Fruit fly (Drosophila melanogaster) whole organism, wandering third instar larva: ENCODE measurements around the gene bumpel.

Experiments
- Abd-B ChIP-seq: fragments of >200 bp; optimal IDR thresholded peaks from 2 replicates; lab custom pipeline; 2017; ENCODE audit warnings: missing biosample characterization, missing genetic modification characterization
- CG32264 ChIP-seq: fragments of 200-800 bp; sonication (Bioruptor generic); optimal IDR thresholded peaks from 2 replicates; lab custom pipeline; 2016; ENCODE audit warnings: missing biosample characterization, missing genetic modification characterization
- CG9705 ChIP-seq: fragments of 200-800 bp; sonication (Bioruptor generic); optimal IDR thresholded peaks from 2 replicates; lab custom pipeline; 2018; ENCODE audit warnings: missing biosample characterization, mild to moderate bottlenecking, missing genetic modification characterization
- CrebA ChIP-seq: fragments of 200-800 bp; sonication (Bioruptor generic); optimal IDR thresholded peaks from 2 replicates; lab custom pipeline; 2016; ENCODE audit warnings: missing biosample characterization, mild to moderate bottlenecking, missing genetic modification characterization, borderline replicate concordance
- Dfd ChIP-seq: fragments of >200 bp; optimal IDR thresholded peaks from 2 replicates; lab custom pipeline; 2017; ENCODE audit warnings: missing biosample characterization, missing genetic modification characterization
- Dif ChIP-seq: fragments of 200-275, 200-300 bp; sonication (Bioruptor generic); optimal IDR thresholded peaks from 2 replicates; lab custom pipeline; 2018; ENCODE audit warnings: missing biosample characterization, missing genetic modification characterization; ENCODE audit not compliant: partially characterized antibody
- GATAd ChIP-seq: sonication (Bioruptor generic); optimal IDR thresholded peaks from 2 replicates; lab custom pipeline; 2016; ENCODE audit warnings: missing biosample characterization, missing genetic modification characterization
- HLH106 ChIP-seq: fragments of 200-800 bp; optimal IDR thresholded peaks from 3 replicates; lab custom pipeline; 2019; ENCODE audit warnings: missing biosample characterization, mild to moderate bottlenecking, missing genetic modification characterization, moderate library complexity
- Hnf4 ChIP-seq: fragments of 200-800 bp; sonication (Bioruptor generic); optimal IDR thresholded peaks from 2 replicates; lab custom pipeline; 2016; ENCODE audit warnings: missing biosample characterization, mild to moderate bottlenecking, missing genetic modification characterization
- Hr78 ChIP-seq: fragments of >200 bp; optimal IDR thresholded peaks from 2 replicates; lab custom pipeline; 2017; ENCODE audit warnings: missing biosample characterization, missing genetic modification characterization
- Hr83 ChIP-seq: fragments of 200-300 bp; sonication (Bioruptor generic); optimal IDR thresholded peaks from 2 replicates; lab custom pipeline; 2016; ENCODE audit warnings: missing biosample characterization, mild to moderate bottlenecking, missing genetic modification characterization, moderate library complexity; ENCODE audit not compliant: poor library complexity, severe bottlenecking
- Jra ChIP-seq: sonication (Bioruptor generic); optimal IDR thresholded peaks from 2 replicates; lab custom pipeline; 2016; ENCODE audit warnings: missing biosample characterization, missing genetic modification characterization
- Mio ChIP-seq: sonication (Bioruptor generic); optimal IDR thresholded peaks from 2 replicates; lab custom pipeline; 2016; ENCODE audit warnings: missing biosample characterization, missing genetic modification characterization
- Myc ChIP-seq: fragments of >200 bp; optimal IDR thresholded peaks from 2 replicates; lab custom pipeline; 2017
- N ChIP-seq: fragments of >200 bp; optimal IDR thresholded peaks from 2 replicates; lab custom pipeline; 2018; ENCODE audit warnings: missing biosample characterization, missing external identifiers, missing genetic modification characterization
- OdsH ChIP-seq: fragments of 200-800 bp; sonication (Bioruptor generic); optimal IDR thresholded peaks from 2 replicates; lab custom pipeline; 2016; ENCODE audit warnings: missing biosample characterization, mild to moderate bottlenecking, missing genetic modification characterization
- Rel ChIP-seq, 2 experiments: fragments of 200-800 bp; sonication (Bioruptor generic) in 1 of 2; optimal IDR thresholded peaks; 2 replicates in 1 of 2; 3 replicates in 1 of 2; lab custom pipeline; 2016 to 2019; ENCODE audit warnings: mild to moderate bottlenecking in 2 of 2, missing biosample characterization in 2 of 2, missing genetic modification characterization in 2 of 2, moderate library complexity in 1 of 2
- Sp1 ChIP-seq: fragments of 200-800 bp; sonication (Bioruptor generic); optimal IDR thresholded peaks from 3 replicates; lab custom pipeline; 2019; ENCODE audit warnings: missing biosample characterization, mild to moderate bottlenecking, missing genetic modification characterization, moderate library complexity
- Vsx2 ChIP-seq: fragments of 200-300, 225-300 bp; sonication (Bioruptor generic); optimal IDR thresholded peaks from 2 replicates; lab custom pipeline; 2018; ENCODE audit warnings: missing biosample characterization, missing genetic modification characterization; ENCODE audit not compliant: partially characterized antibody
- br ChIP-seq: fragments of 200-800 bp; sonication (Bioruptor generic); optimal IDR thresholded peaks from 2 replicates; lab custom pipeline; 2016; ENCODE audit warnings: missing biosample characterization, missing genetic modification characterization
- brk ChIP-seq: fragments of 200-800 bp; sonication (Bioruptor generic); optimal IDR thresholded peaks from 2 replicates; lab custom pipeline; 2016; ENCODE audit warnings: missing biosample characterization, mild to moderate bottlenecking, missing genetic modification characterization
- dl ChIP-seq, 2 experiments: fragments of 175-275, 200-275 bp in 1 of 2; fragments of 200-275 bp in 1 of 2; sonication (Bioruptor generic); optimal IDR thresholded peaks; lab custom pipeline; 2018; ENCODE audit warnings: mild to moderate bottlenecking in 2 of 2, missing biosample characterization in 2 of 2, missing genetic modification characterization in 2 of 2, moderate library complexity in 2 of 2; ENCODE audit not compliant: partially characterized antibody in 2 of 2, insufficient read depth in 1 of 2
- dmrt93B ChIP-seq: fragments of 200-800 bp; sonication (Bioruptor generic); optimal IDR thresholded peaks from 2 replicates; lab custom pipeline; 2018; ENCODE audit warnings: missing biosample characterization, mild to moderate bottlenecking, missing genetic modification characterization
- dsf ChIP-seq: sonication (Bioruptor generic); optimal IDR thresholded peaks from 2 replicates; lab custom pipeline; 2016; ENCODE audit warnings: missing biosample characterization, missing genetic modification characterization, borderline replicate concordance
- ey ChIP-seq: fragments of 200-800 bp; sonication (Bioruptor generic); optimal IDR thresholded peaks from 2 replicates; lab custom pipeline; 2016; ENCODE audit warnings: missing biosample characterization, missing genetic modification characterization
- foxo ChIP-seq, 2 experiments: fragments of 200-800 bp; sonication (Bioruptor generic); optimal IDR thresholded peaks; 2 replicates in 1 of 2; 3 replicates in 1 of 2; lab custom pipeline; 2016 to 2017; ENCODE audit warnings: missing biosample characterization in 2 of 2, missing genetic modification characterization in 2 of 2
- fru ChIP-seq: fragments of 200-800 bp; sonication (Bioruptor generic); optimal IDR thresholded peaks from 3 replicates; lab custom pipeline; 2016; ENCODE audit warnings: missing biosample characterization, mild to moderate bottlenecking, missing genetic modification characterization
- h ChIP-seq: fragments of 200-800 bp; sonication (Bioruptor generic); optimal IDR thresholded peaks from 3 replicates; lab custom pipeline; 2016; ENCODE audit warnings: missing biosample characterization, mild to moderate bottlenecking, missing genetic modification characterization
- jim ChIP-seq: fragments of 175-275, 200-325 bp; sonication (Bioruptor generic); optimal IDR thresholded peaks from 2 replicates; lab custom pipeline; 2016; ENCODE audit warnings: missing biosample characterization, mild to moderate bottlenecking, missing genetic modification characterization
- lola ChIP-seq: fragments of >200 bp; optimal IDR thresholded peaks from 2 replicates; lab custom pipeline; 2017; ENCODE audit warnings: missing biosample characterization, missing genetic modification characterization
- pan ChIP-seq: fragments of >200 bp; optimal IDR thresholded peaks from 2 replicates; lab custom pipeline; 2017
- psq ChIP-seq: fragments of 200-800 bp; sonication (Bioruptor generic); optimal IDR thresholded peaks from 3 replicates; lab custom pipeline; 2017; ENCODE audit warnings: missing biosample characterization, mild to moderate bottlenecking, missing genetic modification characterization, moderate library complexity
- rgr ChIP-seq: fragments of 200-800 bp; sonication (Bioruptor generic); optimal IDR thresholded peaks from 3 replicates; lab custom pipeline; 2016; ENCODE audit warnings: missing biosample characterization, mild to moderate bottlenecking, missing genetic modification characterization
- sage ChIP-seq: fragments of 200-800 bp; sonication (Bioruptor generic); optimal IDR thresholded peaks from 2 replicates; lab custom pipeline; 2016; ENCODE audit warnings: missing biosample characterization, mild to moderate bottlenecking, missing genetic modification characterization
- sv ChIP-seq: fragments of 200-800 bp; sonication (Bioruptor generic); optimal IDR thresholded peaks from 3 replicates; lab custom pipeline; 2016; ENCODE audit warnings: missing biosample characterization, missing genetic modification characterization
- tai ChIP-seq: sonication (Bioruptor generic); optimal IDR thresholded peaks from 2 replicates; lab custom pipeline; 2016; ENCODE audit warnings: missing biosample characterization, missing genetic modification characterization
- woc ChIP-seq: sonication (Bioruptor generic); optimal IDR thresholded peaks from 2 replicates; lab custom pipeline; 2016; ENCODE audit warnings: missing biosample characterization, mild to moderate bottlenecking, missing genetic modification characterization

The bumpel gene

dm6 chr3R:11458022-11458850 is 39.8 kb upstream of the bumpel start:
- TF ChIP-seq Dif (GFP tag; lab: Kevin White, UChicago): peak; percentile 25
- no peak for TF ChIP-seq brk (GFP tag; lab: Kevin White, UChicago)
- TF ChIP-seq ey (GFP tag; lab: Kevin White, UChicago): peak; percentile 15
- no peak for TF ChIP-seq tai (GFP tag; lab: Kevin White, UChicago)
- peak; percentile 61 for TF ChIP-seq fru (GFP tag; lab: Kevin White, UChicago)
- peak; percentile 33 for TF ChIP-seq rgr
- TF ChIP-seq Hr83 (GFP tag; lab: Kevin White, UChicago): no peak
- peak in 1 of 2 experiments; percentile 36 for TF ChIP-seq foxo (GFP tag; optimal IDR thresholded peaks at IDR 0.05; lab: Kevin White, UChicago)
- TF ChIP-seq dl (GFP tag; optimal IDR thresholded peaks at IDR 0.05; lab: Kevin White, UChicago; ENCODE audit: insufficient read depth in 1 of 2, partially characterized antibody in 2 of 2): peak in 1 of 2 experiments; percentile 17
- TF ChIP-seq Hnf4: peak; percentile 39
- peak; percentile 52 for TF ChIP-seq h (GFP tag; lab: Kevin White, UChicago)
- TF ChIP-seq N (GFP tag; lab: Kevin White, UChicago): no peak
- peak; percentile 22 for TF ChIP-seq HLH106 (tag; lab: Kevin White, UChicago)
- TF ChIP-seq OdsH (GFP tag; lab: Kevin White, UChicago): peak; percentile 8

- no peak for TF ChIP-seq dmrt93B
- TF ChIP-seq br (GFP tag; lab: Kevin White, UChicago): no peak
- no peak for TF ChIP-seq Hnf4
- no peak for TF ChIP-seq CrebA
- peak; percentile 48 for TF ChIP-seq jim (GFP tag; lab: Kevin White, UChicago)
- TF ChIP-seq psq (GFP tag; lab: Kevin White, UChicago): no peak
- no peak for TF ChIP-seq Mio
- TF ChIP-seq HLH106 (tag; lab: Kevin White, UChicago): no peak
- no peak for TF ChIP-seq dl (GFP tag; optimal IDR thresholded peaks at IDR 0.05; lab: Kevin White, UChicago; ENCODE audit: insufficient read depth in 1 of 2, partially characterized antibody in 2 of 2)
- TF ChIP-seq Vsx2: no peak
- no peak for TF ChIP-seq woc (GFP tag; lab: Kevin White, UChicago)
- no peak for TF ChIP-seq GATAd (GFP tag; lab: Kevin White, UChicago)
- TF ChIP-seq Rel (GFP tag; optimal IDR thresholded peaks at IDR 0.05; lab: Kevin White, UChicago): no peak
- TF ChIP-seq Rel (tag; optimal IDR thresholded peaks at IDR 0.05; lab: Kevin White, UChicago): peak; percentile 81
- no peak for TF ChIP-seq rgr
- TF ChIP-seq, all 38 proteins: peak for 2
Observed at dm6 chr3R:11457286-11457685, 38.8 kb upstream of the bumpel start.

DNA sequence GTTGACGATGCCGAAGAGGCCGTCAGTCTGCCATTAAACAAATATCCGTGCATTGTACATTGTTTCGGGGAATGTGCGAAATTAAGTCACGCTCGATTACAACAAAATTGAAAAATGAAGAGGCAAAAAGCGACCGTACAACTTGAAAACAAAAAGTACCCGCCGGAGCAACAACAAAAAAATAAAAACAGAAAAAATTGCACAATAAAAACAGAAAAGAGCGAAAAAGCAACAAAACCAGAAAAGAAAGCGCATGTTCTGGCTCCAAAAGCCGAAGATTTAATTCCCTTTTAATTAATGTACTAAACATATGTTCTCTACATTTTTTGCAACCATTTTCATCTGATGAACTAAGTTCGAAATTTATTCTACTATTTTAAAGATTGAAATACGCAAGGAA is 38.1 kb upstream of the bumpel start:
- TF ChIP-seq fru (GFP tag; lab: Kevin White, UChicago): no peak
- peak; percentile 1 for TF ChIP-seq dmrt93B
- TF ChIP-seq lola: no peak
- TF ChIP-seq Hnf4: no peak
- no peak for TF ChIP-seq Rel (GFP tag; optimal IDR thresholded peaks at IDR 0.05; lab: Kevin White, UChicago)
- TF ChIP-seq Rel (tag; optimal IDR thresholded peaks at IDR 0.05; lab: Kevin White, UChicago): peak; percentile 92
- no peak for TF ChIP-seq CG9705 (GFP tag; lab: Kevin White, UChicago)
- TF ChIP-seq dl (GFP tag; optimal IDR thresholded peaks at IDR 0.05; lab: Kevin White, UChicago; ENCODE audit: insufficient read depth in 1 of 2, partially characterized antibody in 2 of 2): no peak
- no peak for TF ChIP-seq tai (GFP tag; lab: Kevin White, UChicago)
- no peak for TF ChIP-seq Myc (lab: Kevin White, UChicago)
- TF ChIP-seq OdsH (GFP tag; lab: Kevin White, UChicago): no peak
- no peak for TF ChIP-seq psq (GFP tag; lab: Kevin White, UChicago)
- TF ChIP-seq Hr78 (GFP tag; lab: Kevin White, UChicago): no peak
- no peak for TF ChIP-seq br (GFP tag; lab: Kevin White, UChicago)
- TF ChIP-seq rgr: no peak
- no peak for TF ChIP-seq Hr83 (GFP tag; lab: Kevin White, UChicago)
- TF ChIP-seq ey (GFP tag; lab: Kevin White, UChicago): no peak
- TF ChIP-seq Mio: no peak
- TF ChIP-seq h (GFP tag; lab: Kevin White, UChicago): no peak
- TF ChIP-seq CG32264 (GFP tag; lab: Kevin White, UChicago): no peak
- no peak for TF ChIP-seq CrebA
- no peak for TF ChIP-seq pan (lab: Kevin White, UChicago)
- no peak for TF ChIP-seq Dfd (GFP tag; lab: Kevin White, UChicago)
- no peak for TF ChIP-seq Vsx2
- TF ChIP-seq sv (GFP tag; lab: Kevin White, UChicago): no peak
- TF ChIP-seq brk (GFP tag; lab: Kevin White, UChicago): no peak
- TF ChIP-seq jim (GFP tag; lab: Kevin White, UChicago): no peak
- TF ChIP-seq sage (GFP tag; lab: Kevin White, UChicago): no peak
- TF ChIP-seq Abd-B (GFP tag; lab: Kevin White, UChicago): no peak
- TF ChIP-seq Sp1: peak; percentile 77
- TF ChIP-seq Dif (GFP tag; lab: Kevin White, UChicago): no peak
- TF ChIP-seq HLH106 (tag; lab: Kevin White, UChicago): peak; percentile 21
- no peak for TF ChIP-seq Jra (GFP tag; lab: Kevin White, UChicago)
- TF ChIP-seq dsf (GFP tag; lab: Kevin White, UChicago): no peak
- TF ChIP-seq N (GFP tag; lab: Kevin White, UChicago): no peak
- TF ChIP-seq woc (GFP tag; lab: Kevin White, UChicago): no peak
- TF ChIP-seq GATAd (GFP tag; lab: Kevin White, UChicago): no peak
- TF ChIP-seq, all 38 proteins: peak for 4
